Worm (Caenorhabditis elegans) whole organism, mixed stage, embryonic: ENCODE data around the gene F27D9.2.

Experiments
- elt-3 ChIP-seq: fragments of 150-350 bp; optimal IDR thresholded peaks from 2 replicates; lab custom pipeline; 2014; ENCODE audit warnings: missing biosample characterization, missing genetic modification characterization
- lsy-2 ChIP-seq: fragments of 150-350 bp; optimal IDR thresholded peaks from 2 replicates; lab custom pipeline; 2014; ENCODE audit warnings: missing biosample characterization, missing genetic modification characterization
- mab-5 ChIP-seq: fragments of 150-350 bp; optimal IDR thresholded peaks from 2 replicates; lab custom pipeline; 2014; ENCODE audit warnings: missing biosample characterization, missing genetic modification characterization
- mep-1 ChIP-seq: fragments of 150-350 bp; optimal IDR thresholded peaks from 2 replicates; lab custom pipeline; 2017; ENCODE audit warnings: missing biosample characterization, missing genetic modification reagents, missing genetic modification characterization, inconsistent platforms
- nhr-12 ChIP-seq: fragments of 150-350 bp; optimal IDR thresholded peaks from 2 replicates; lab custom pipeline; 2014; ENCODE audit warnings: missing biosample characterization, missing genetic modification characterization
- nhr-28 ChIP-seq: fragments of 150-350 bp; optimal IDR thresholded peaks from 2 replicates; lab custom pipeline; 2014; ENCODE audit warnings: missing biosample characterization, missing genetic modification characterization
- pha-4 ChIP-seq: fragments of 150-350 bp; optimal IDR thresholded peaks from 2 replicates; lab custom pipeline; 2018; ENCODE audit warnings: missing biosample characterization, missing genetic modification reagents, missing genetic modification characterization
- zip-8 ChIP-seq: fragments of 150-350 bp; optimal IDR thresholded peaks from 2 replicates; lab custom pipeline; 2014; ENCODE audit warnings: missing biosample characterization, missing genetic modification characterization
- ztf-11 ChIP-seq: fragments of 150-350 bp; optimal IDR thresholded peaks from 2 replicates; lab custom pipeline; 2014; ENCODE audit warnings: missing biosample characterization, missing genetic modification characterization

- TF ChIP-seq elt-3 (tag; lab: Kevin White, UChicago) (no peak), pha-4 (tag; lab: Kevin White, UChicago) (no peak), nhr-12 (no peak), mab-5 (tag; lab: Kevin White, UChicago) (no peak), mep-1 (tag; lab: Kevin White, UChicago) (no peak), lsy-2 (tag; lab: Kevin White, UChicago) (no peak), zip-8 (tag; lab: Kevin White, UChicago) (no peak), ztf-11 (tag; lab: Kevin White, UChicago) (no peak), nhr-28 (tag; lab: Kevin White, UChicago) (no peak)
These were observed 10.3 kb upstream of the F27D9.2 start for ce11 chrX:7662532-7662931.
